Fruit fly (Drosophila melanogaster): ENCODE data around the gene Gr10b.

Gr10b gene

dm6 chrX:11449476-11450119 is 36.6 kb upstream of the Gr10b start (continued):
- TF ChIP-seq da (GFP tag; optimal IDR thresholded peaks at IDR 0.05), result peak; percentile 29
- TF ChIP-seq ken (GFP tag; IDR thresholded peaks at IDR 0.05), result peak; percentile 86
- peak; percentile 90 for TF ChIP-seq CG11247 (GFP tag; IDR thresholded peaks at IDR 0.05)
- TF ChIP-seq tin (GFP tag; optimal IDR thresholded peaks at IDR 0.05), result peak; percentile 74
- no peak for TF ChIP-seq CG13287 (GFP tag; IDR thresholded peaks at IDR 0.05; ENCODE audit: partially characterized antibody)
- peak; percentile 74 for TF ChIP-seq wek (GFP tag; optimal IDR thresholded peaks at IDR 0.05)
- TF ChIP-seq ttk (GFP tag; IDR thresholded peaks at IDR 0.05), result peak; percentile 86
- TF ChIP-seq bab2 (GFP tag; optimal IDR thresholded peaks at IDR 0.05), result peak; percentile 85
- no peak for TF ChIP-seq usp (GFP tag; optimal IDR thresholded peaks at IDR 0.05)
- TF ChIP-seq Doc3 (GFP tag; IDR thresholded peaks at IDR 0.05; ENCODE audit: partially characterized antibody), result no peak
- peak; percentile 74 for TF ChIP-seq Chrac-16 (GFP tag; optimal IDR thresholded peaks at IDR 0.05)
- peak; percentile 61 for TF ChIP-seq NK7.1 (GFP tag; optimal IDR thresholded peaks at IDR 0.05)
- peak; percentile 82 for TF ChIP-seq CG1647 (GFP tag; optimal IDR thresholded peaks at IDR 0.05)
- no peak for TF ChIP-seq TFAM (GFP tag; optimal IDR thresholded peaks at IDR 0.05)
- no peak for TF ChIP-seq corto (GFP tag; optimal IDR thresholded peaks at IDR 0.05)
- peak; percentile 74 for TF ChIP-seq pho (GFP tag; optimal IDR thresholded peaks at IDR 0.05)
- peak; percentile 88 for TF ChIP-seq CG12071 (GFP tag; optimal IDR thresholded peaks at IDR 0.05)
- TF ChIP-seq p53 (GFP tag; optimal IDR thresholded peaks at IDR 0.05), result peak; percentile 54
- peak; percentile 43; the same call in 1 of the 2 replicates for TF ChIP-seq GATAe (GFP tag; conservative IDR thresholded peaks at IDR 0.05)
- peak; percentile 54; the same call in 1 of the 2 replicates for TF ChIP-seq sens-2 (GFP tag; IDR thresholded peaks at IDR 0.05)
- TF ChIP-seq CG4617 (GFP tag; optimal IDR thresholded peaks at IDR 0.05; ENCODE audit: borderline replicate concordance), result peak; percentile 36
- TF ChIP-seq Ptx1 (GFP tag; IDR thresholded peaks at IDR 0.05), result peak; percentile 90
- TF ChIP-seq dati (GFP tag; IDR thresholded peaks at IDR 0.05), result peak; percentile 68
- peak; percentile 70 for TF ChIP-seq CG1529 (GFP tag; optimal IDR thresholded peaks at IDR 0.05)
- TF ChIP-seq Lhr (GFP tag; optimal IDR thresholded peaks at IDR 0.05), result peak; percentile 37
- peak; percentile 59 for TF ChIP-seq CG18764 (GFP tag; optimal IDR thresholded peaks at IDR 0.05)
- TF ChIP-seq sob (GFP tag; IDR thresholded peaks at IDR 0.05), result peak; percentile 85
- TF ChIP-seq Aef1 (GFP tag; IDR thresholded peaks at IDR 0.05), result peak; percentile 87
- peak; percentile 81 for TF ChIP-seq crol (GFP tag; IDR thresholded peaks at IDR 0.05)
- TF ChIP-seq CG9215 (GFP tag; IDR thresholded peaks at IDR 0.05), result peak; percentile 82
- peak; percentile 75 for TF ChIP-seq CG1602 (GFP tag; optimal IDR thresholded peaks at IDR 0.05)
- TF ChIP-seq pfk (GFP tag; optimal IDR thresholded peaks at IDR 0.05), result peak; percentile 25
- no peak for TF ChIP-seq CG42726 (GFP tag; IDR thresholded peaks at IDR 0.05; ENCODE audit: partially characterized antibody)
- TF ChIP-seq CG5245 (GFP tag; optimal IDR thresholded peaks at IDR 0.05), result peak; percentile 74
- peak; percentile 80 for TF ChIP-seq CG17612 (GFP tag; IDR thresholded peaks at IDR 0.05)
- peak; percentile 33 for TF ChIP-seq CG3838 (GFP tag; optimal IDR thresholded peaks at IDR 0.05)
- peak; percentile 85 for TF ChIP-seq jumu (GFP tag; optimal IDR thresholded peaks at IDR 0.05)
- peak; percentile 76 for TF ChIP-seq Mes4 (GFP tag; optimal IDR thresholded peaks at IDR 0.05)
- TF ChIP-seq CG7357 (GFP tag; IDR thresholded peaks at IDR 0.05), result peak; percentile 81
- peak; percentile 88 for TF ChIP-seq pb (GFP tag; optimal IDR thresholded peaks at IDR 0.05)
- peak; percentile 76 for TF ChIP-seq HmgZ (tag; optimal IDR thresholded peaks at IDR 0.05)
- TF ChIP-seq CG3847 (GFP tag; IDR thresholded peaks at IDR 0.05), result peak; percentile 82
- no peak for TF ChIP-seq CG1832 (GFP tag; optimal IDR thresholded peaks at IDR 0.05)
- peak; percentile 83 for TF ChIP-seq CG9876 (GFP tag; optimal IDR thresholded peaks at IDR 0.05)
- TF ChIP-seq Bdp1 (GFP tag; optimal IDR thresholded peaks at IDR 0.05), result peak; percentile 57
- peak in 1 of 2 experiments; percentile 92 for TF ChIP-seq eve (GFP tag; optimal IDR thresholded peaks at IDR 0.05)
- peak; percentile 88 for TF ChIP-seq NfI (GFP tag; optimal IDR thresholded peaks at IDR 0.05)
- TF ChIP-seq Dp (GFP tag; optimal IDR thresholded peaks at IDR 0.05), result no peak
- TF ChIP-seq BtbVII (GFP tag; optimal IDR thresholded peaks at IDR 0.05), result peak; percentile 87
- TF ChIP-seq tup (GFP tag; optimal IDR thresholded peaks at IDR 0.05), result peak; percentile 75
- peak; percentile 69 for TF ChIP-seq luna (GFP tag; optimal IDR thresholded peaks at IDR 0.05)
